Fruit fly (Drosophila melanogaster) whole organism, embryonic: ENCODE measurements around the gene Or9a.

Experiments
- Adf1 ChIP-seq: fragments of 200-800 bp; sonication (Bioruptor generic); IDR thresholded peaks from 2 replicates; pipeline ENCODE4 v1.3.6; 2022; ENCODE audit warnings: missing biosample characterization, missing genetic modification characterization
- Antp ChIP-seq: fragments of 200-800 bp; sonication (Bioruptor generic); optimal IDR thresholded peaks from 3 replicates; lab custom pipeline; 2016; ENCODE audit warnings: missing biosample characterization, missing genetic modification characterization
- Blimp-1 ChIP-seq: fragments of 200-800 bp; sonication (Bioruptor generic); optimal IDR thresholded peaks from 3 replicates; lab custom pipeline; 2018; ENCODE audit warnings: missing biosample characterization, missing genetic modification characterization, mild to moderate bottlenecking, moderate library complexity, missing genetic modification reagents
- CG10431 ChIP-seq: fragments of 200-800 bp; sonication (Bioruptor generic); optimal IDR thresholded peaks from 3 replicates; lab custom pipeline; 2018; ENCODE audit warnings: missing biosample characterization, mild to moderate bottlenecking, missing genetic modification characterization
- CG11504 ChIP-seq: fragments of 200-800 bp; sonication (Bioruptor generic); optimal IDR thresholded peaks from 3 replicates; lab custom pipeline; 2019; ENCODE audit warnings: missing biosample characterization, mild to moderate bottlenecking, missing genetic modification characterization, moderate library complexity
- CG11695 ChIP-seq: fragments of 200-800 bp; sonication (Bioruptor generic); IDR thresholded peaks from 3 replicates; pipeline ENCODE4 v1.3.6; 2022; ENCODE audit warnings: missing biosample characterization, missing genetic modification characterization
- CG12236 ChIP-seq: fragments of 200-800 bp; sonication (Bioruptor generic); optimal IDR thresholded peaks from 2 replicates; lab custom pipeline; 2016; ENCODE audit warnings: missing biosample characterization, missing genetic modification characterization
- CG13894 ChIP-seq: fragments of 200-800 bp; sonication (Bioruptor generic); optimal IDR thresholded peaks from 3 replicates; lab custom pipeline; 2018; ENCODE audit warnings: missing biosample characterization, mild to moderate bottlenecking, missing genetic modification characterization, moderate library complexity
- CG2120 ChIP-seq: fragments of 200-800 bp; sonication (Bioruptor generic); optimal IDR thresholded peaks from 3 replicates; lab custom pipeline; 2016; ENCODE audit warnings: missing biosample characterization, missing genetic modification characterization
- CG3281 ChIP-seq: fragments of 200-800 bp; sonication (Bioruptor generic); optimal IDR thresholded peaks from 3 replicates; lab custom pipeline; 2017; ENCODE audit warnings: missing biosample characterization, mild to moderate bottlenecking, missing genetic modification characterization
- CG3838 ChIP-seq: fragments of 200-800 bp; sonication (Bioruptor generic); optimal IDR thresholded peaks from 3 replicates; lab custom pipeline; 2016; ENCODE audit warnings: missing biosample characterization, missing genetic modification characterization
- CG4360 ChIP-seq: fragments of 200-800 bp; sonication (Bioruptor generic); IDR thresholded peaks from 2 replicates; pipeline ENCODE4 v1.3.6; 2022; ENCODE audit warnings: missing biosample characterization, missing genetic modification characterization
- CG43689 ChIP-seq: fragments of 200-800 bp; sonication (Bioruptor generic); IDR thresholded peaks from 2 replicates; pipeline ENCODE4 v1.3.6; 2022; ENCODE audit warnings: missing biosample characterization, missing genetic modification characterization
- CG4617 ChIP-seq: fragments of 200-800 bp; sonication (Bioruptor generic); optimal IDR thresholded peaks from 3 replicates; lab custom pipeline; 2016; ENCODE audit warnings: missing biosample characterization, missing genetic modification characterization, borderline replicate concordance
- CG6272 ChIP-seq: fragments of 200-800 bp; sonication (Bioruptor generic); IDR thresholded peaks from 2 replicates; pipeline ENCODE4 v1.3.6; 2022; ENCODE audit warnings: missing biosample characterization, missing genetic modification characterization
- CG6854 ChIP-seq: fragments of 200-800 bp; sonication (Bioruptor generic); optimal IDR thresholded peaks from 3 replicates; lab custom pipeline; 2017; ENCODE audit warnings: missing biosample characterization, mild to moderate bottlenecking, missing genetic modification characterization
- CG8359 ChIP-seq: fragments of 200-800 bp; sonication (Bioruptor generic); optimal IDR thresholded peaks from 2 replicates; lab custom pipeline; 2017; ENCODE audit warnings: missing biosample characterization, mild to moderate bottlenecking, missing genetic modification characterization, borderline replicate concordance
- CG9215 ChIP-seq: fragments of 200-800 bp; sonication (Bioruptor generic); IDR thresholded peaks from 2 replicates; pipeline ENCODE4 v1.3.6; 2022; ENCODE audit warnings: missing biosample characterization, missing genetic modification characterization
- D19A ChIP-seq: fragments of 200-800 bp; optimal IDR thresholded peaks from 3 replicates; lab custom pipeline; 2019; ENCODE audit warnings: missing biosample characterization, mild to moderate bottlenecking, missing genetic modification characterization, moderate library complexity
- Dad ChIP-seq: fragments of 200-800 bp; sonication (Bioruptor generic); optimal IDR thresholded peaks from 3 replicates; lab custom pipeline; 2016; ENCODE audit warnings: missing biosample characterization, missing genetic modification characterization
- Dbx ChIP-seq: fragments of 200-800 bp; sonication (Bioruptor generic); IDR thresholded peaks from 3 replicates; pipeline ENCODE4 v1.3.6; 2022; ENCODE audit warnings: missing biosample characterization, missing genetic modification characterization
- Drgx ChIP-seq: fragments of 200-800 bp; sonication (Bioruptor generic); IDR thresholded peaks from 2 replicates; pipeline ENCODE4 v1.3.6; 2022; ENCODE audit warnings: missing biosample characterization, missing genetic modification characterization
- Fer1 ChIP-seq: fragments of 200-800 bp; sonication (Bioruptor generic); optimal IDR thresholded peaks from 2 replicates; lab custom pipeline; 2017; ENCODE audit warnings: missing biosample characterization, mild to moderate bottlenecking, missing genetic modification characterization
- Hr78 ChIP-seq, 2 experiments: fragments of 200-800 bp in 1 of 2; fragments of >200 bp in 1 of 2; sonication (Bioruptor generic) in 1 of 2; optimal IDR thresholded peaks; 2 replicates each; lab custom pipeline; 2017 to 2019; ENCODE audit warnings: missing biosample characterization in 2 of 2, missing genetic modification characterization in 2 of 2, mild to moderate bottlenecking in 1 of 2, moderate library complexity in 1 of 2
- Myb ChIP-seq: fragments of 200-800 bp; sonication (Bioruptor generic); optimal IDR thresholded peaks from 2 replicates; lab custom pipeline; 2016; ENCODE audit warnings: missing biosample characterization, missing genetic modification characterization
- Pdp1 ChIP-seq, 2 experiments: fragments of 200-800 bp; sonication (Bioruptor generic); optimal IDR thresholded peaks; 3 replicates each; lab custom pipeline; 2016; ENCODE audit warnings: missing biosample characterization in 2 of 2, missing genetic modification characterization in 2 of 2, mild to moderate bottlenecking in 1 of 2, moderate library complexity in 1 of 2
- Scr ChIP-seq: fragments of 200-800 bp; sonication (Bioruptor generic); IDR thresholded peaks from 2 replicates; pipeline ENCODE4 v1.3.6; 2022; ENCODE audit warnings: missing biosample characterization, missing genetic modification characterization; ENCODE audit not compliant: partially characterized antibody
- Spps ChIP-seq: fragments of 200-800 bp; sonication (Bioruptor generic); optimal IDR thresholded peaks from 2 replicates; lab custom pipeline; 2018; ENCODE audit warnings: missing biosample characterization, mild to moderate bottlenecking, missing genetic modification characterization
- TFAM ChIP-seq: fragments of 200-800 bp; sonication (Bioruptor generic); optimal IDR thresholded peaks from 2 replicates; lab custom pipeline; 2017; ENCODE audit warnings: missing biosample characterization, missing genetic modification characterization, inconsistent platforms
- ara ChIP-seq: fragments of 200-800 bp; sonication (Bioruptor generic); IDR thresholded peaks from 2 replicates; pipeline ENCODE4 v1.3.6; 2022; ENCODE audit warnings: missing biosample characterization, missing genetic modification characterization
- bsh ChIP-seq, 2 experiments: fragments of 200-800 bp; sonication (Bioruptor generic); optimal IDR thresholded peaks; 2 replicates each; lab custom pipeline; 2017 to 2018; ENCODE audit warnings: mild to moderate bottlenecking in 2 of 2, missing biosample characterization in 2 of 2, missing genetic modification characterization in 2 of 2, moderate library complexity in 1 of 2
- cato ChIP-seq: fragments of 200-800 bp; sonication (Bioruptor generic); optimal IDR thresholded peaks from 2 replicates; lab custom pipeline; 2016; ENCODE audit warnings: missing biosample characterization, missing genetic modification characterization, borderline replicate concordance
- caup ChIP-seq: fragments of 200-800 bp; sonication (Bioruptor generic); optimal IDR thresholded peaks from 3 replicates; lab custom pipeline; 2017; ENCODE audit warnings: missing biosample characterization, mild to moderate bottlenecking, missing genetic modification characterization, moderate library complexity; ENCODE audit not compliant: severe bottlenecking
- en ChIP-seq: fragments of 200-800 bp; sonication (Bioruptor generic); optimal IDR thresholded peaks from 2 replicates; lab custom pipeline; 2016; ENCODE audit warnings: missing biosample characterization, missing genetic modification characterization
- eve ChIP-seq, 2 experiments: fragments of >200 bp; optimal IDR thresholded peaks; 2 replicates each; lab custom pipeline; 2017; ENCODE audit warnings: missing biosample characterization in 2 of 2, missing genetic modification characterization in 2 of 2
- fd96Cb ChIP-seq: fragments of 200-800 bp; sonication (Bioruptor generic); optimal IDR thresholded peaks from 2 replicates; lab custom pipeline; 2018; ENCODE audit warnings: missing biosample characterization, mild to moderate bottlenecking, missing genetic modification characterization, moderate library complexity
- gcm2 ChIP-seq: fragments of 200-800 bp; sonication (Bioruptor generic); optimal IDR thresholded peaks from 2 replicates; lab custom pipeline; 2016; ENCODE audit warnings: missing biosample characterization, missing genetic modification characterization
- grau ChIP-seq: fragments of 200-800 bp; optimal IDR thresholded peaks from 3 replicates; lab custom pipeline; 2019; ENCODE audit warnings: missing biosample characterization, mild to moderate bottlenecking, missing genetic modification characterization, moderate library complexity
- gro ChIP-seq: fragments of 200-800 bp; sonication (Bioruptor generic); optimal IDR thresholded peaks from 2 replicates; lab custom pipeline; 2016; ENCODE audit warnings: missing biosample characterization, missing genetic modification characterization
- jing ChIP-seq: fragments of 200-800 bp; sonication (Bioruptor generic); optimal IDR thresholded peaks from 2 replicates; lab custom pipeline; 2018; ENCODE audit warnings: missing biosample characterization, mild to moderate bottlenecking, missing genetic modification characterization
- knrl ChIP-seq: fragments of 200-800 bp; sonication (Bioruptor generic); IDR thresholded peaks from 3 replicates; pipeline ENCODE4 v1.3.6; 2022; ENCODE audit warnings: missing biosample characterization, missing genetic modification characterization; ENCODE audit not compliant: partially characterized antibody
- lola ChIP-seq, 3 experiments: fragments of >200 bp in 2 of 3; fragments of 200-800 bp in 1 of 3; sonication (Bioruptor generic) in 1 of 3; optimal IDR thresholded peaks; 2 replicates each; lab custom pipeline; 2017 to 2019; ENCODE audit warnings: missing biosample characterization in 3 of 3, missing genetic modification characterization in 3 of 3, mild to moderate bottlenecking in 1 of 3, moderate library complexity in 1 of 3
- pros ChIP-seq: fragments of 200-800 bp; sonication (Bioruptor generic); optimal IDR thresholded peaks from 3 replicates; lab custom pipeline; 2019; ENCODE audit warnings: missing biosample characterization, mild to moderate bottlenecking, missing genetic modification characterization, moderate library complexity
- sens-2 ChIP-seq: fragments of 200-800 bp; sonication (Bioruptor generic); IDR thresholded peaks from 2 replicates; pipeline ENCODE4 v1.3.6; 2022; ENCODE audit warnings: missing biosample characterization, missing genetic modification characterization
- sna ChIP-seq: fragments of 200-800 bp; sonication (Bioruptor generic); IDR thresholded peaks from 2 replicates; pipeline ENCODE4 v1.3.6; 2022; ENCODE audit warnings: missing biosample characterization, missing genetic modification characterization; ENCODE audit not compliant: partially characterized antibody
- ssp ChIP-seq: fragments of 200-800 bp; sonication (Bioruptor generic); IDR thresholded peaks from 2 replicates; pipeline ENCODE4 v1.3.6; 2022; ENCODE audit warnings: missing biosample characterization, missing genetic modification characterization
- unpg ChIP-seq: fragments of 200-800 bp; sonication (Bioruptor generic); optimal IDR thresholded peaks from 3 replicates; lab custom pipeline; 2018; ENCODE audit warnings: missing biosample characterization, mild to moderate bottlenecking, missing genetic modification characterization, moderate library complexity
- vvl ChIP-seq: fragments of 200-800 bp; sonication (Bioruptor generic); IDR thresholded peaks from 2 replicates; pipeline ENCODE4 v1.3.6; 2022; ENCODE audit warnings: missing biosample characterization, missing genetic modification characterization
- zen ChIP-seq: fragments of 200-800 bp; sonication (Bioruptor generic); optimal IDR thresholded peaks from 3 replicates; lab custom pipeline; 2018; ENCODE audit warnings: missing biosample characterization, mild to moderate bottlenecking, missing genetic modification characterization, moderate library complexity

Gene Or9a

dm6 chrX:10487964-10488605, 28.6 kb upstream of the Or9a start (continued):
- no peak for TF ChIP-seq cato (GFP tag; lab: Kevin White, UChicago)
- no peak for TF ChIP-seq Spps (tag; lab: Kevin White, UChicago)
- peak; percentile 9 for TF ChIP-seq CG13894
- no peak for TF ChIP-seq sens-2 (GFP tag; lab: Robert Waterston, UW)
- peak; percentile 41; the same call in 1 of the 2 replicates for TF ChIP-seq CG9215 (GFP tag; lab: Robert Waterston, UW)
- peak; percentile 51 for TF ChIP-seq CG11504 (tag; lab: Kevin White, UChicago)
- TF ChIP-seq unpg (GFP tag; lab: Kevin White, UChicago), result peak; percentile 38
- TF ChIP-seq sna, result no peak
- peak; percentile 13 to 55 for TF ChIP-seq Pdp1 (GFP tag; optimal IDR thresholded peaks at IDR 0.05; lab: Kevin White, UChicago)
- TF ChIP-seq CG4617 (GFP tag; lab: Kevin White, UChicago), result no peak
- no peak for TF ChIP-seq ara (GFP tag; lab: Robert Waterston, UW)
- TF ChIP-seq CG3838 (GFP tag; lab: Kevin White, UChicago), result no peak
- TF ChIP-seq caup (GFP tag; lab: Kevin White, UChicago), result peak; percentile 39
- no peak for TF ChIP-seq TFAM (GFP tag; lab: Kevin White, UChicago)
- no peak for TF ChIP-seq Drgx (GFP tag; lab: Robert Waterston, UW)
- TF ChIP-seq CG6854, result peak; percentile 29
- no peak for TF ChIP-seq CG8359 (GFP tag; lab: Kevin White, UChicago)
- no peak for TF ChIP-seq Scr (GFP tag; lab: Robert Waterston, UW)
- TF ChIP-seq CG4360, result no peak
- TF ChIP-seq CG12236 (GFP tag; lab: Kevin White, UChicago), result no peak
- peak; percentile 38 for TF ChIP-seq gro (GFP tag; lab: Kevin White, UChicago)
- peak; percentile 67 for TF ChIP-seq grau (tag; lab: Kevin White, UChicago)
- TF ChIP-seq lola (GFP tag; optimal IDR thresholded peaks at IDR 0.05; lab: Kevin White, UChicago), result no peak
- TF ChIP-seq CG2120, result peak; percentile 84
- no peak for TF ChIP-seq en
- no peak for TF ChIP-seq Hr78 (GFP tag; optimal IDR thresholded peaks at IDR 0.05; lab: Kevin White, UChicago)
- TF ChIP-seq CG43689 (GFP tag; lab: Robert Waterston, UW), result no peak
- no peak for TF ChIP-seq Blimp-1 (GFP tag; lab: Kevin White, UChicago)
- no peak for TF ChIP-seq CG6272
- TF ChIP-seq jing, result no peak
- TF ChIP-seq Dbx, result 0 out of 3 replicates have a peak, but pooled peaks have one; percentile 41
- no peak for TF ChIP-seq gcm2 (GFP tag; lab: Kevin White, UChicago)
- TF ChIP-seq CG11695 (GFP tag; lab: Robert Waterston, UW), result 0 out of 3 replicates have a peak, but pooled peaks have one; percentile 47
- TF ChIP-seq bsh (GFP tag; optimal IDR thresholded peaks at IDR 0.05; lab: Kevin White, UChicago), result no peak
- TF ChIP-seq D19A, result no peak
- TF ChIP-seq Myb (GFP tag; lab: Kevin White, UChicago), result peak; percentile 36
- no peak for TF ChIP-seq vvl
- peak; percentile 31 for TF ChIP-seq Antp (GFP tag; lab: Kevin White, UChicago)
- no peak for TF ChIP-seq pros (GFP tag; lab: Kevin White, UChicago)
- no peak for TF ChIP-seq Adf1
- TF ChIP-seq fd96Cb (tag; lab: Kevin White, UChicago), result no peak
- no peak for TF ChIP-seq zen (tag; lab: Kevin White, UChicago)
- TF ChIP-seq ssp, result no peak
- TF ChIP-seq knrl (GFP tag; lab: Robert Waterston, UW), result no peak
- TF ChIP-seq CG3281, result peak; percentile 65
- TF ChIP-seq Fer1 (GFP tag; lab: Kevin White, UChicago), result peak; percentile 71
- no peak for TF ChIP-seq Dad (GFP tag; lab: Kevin White, UChicago)
- no peak for TF ChIP-seq CG10431 (GFP tag; lab: Kevin White, UChicago)
- TF ChIP-seq eve (GFP tag; optimal IDR thresholded peaks at IDR 0.05; lab: Kevin White, UChicago), result no peak
